Worm (Caenorhabditis elegans) whole organism, L4 larva: ENCODE data around the gene miz-1.

ENCODE experiments used
- aha-1 ChIP-seq: fragments of 150-350 bp; peaks from one replicate; lab custom pipeline; 2014; ENCODE audit warnings: missing biosample characterization, missing genetic modification characterization
- ceh-82 ChIP-seq: sonication (generic microtip); optimal IDR thresholded peaks from 2 replicates; lab custom pipeline; 2017; ENCODE audit warnings: missing biosample characterization, missing genetic modification characterization
- daf-8 ChIP-seq: fragments of 200-800 bp; sonication (Bioruptor generic); IDR thresholded peaks from 2 replicates; pipeline ENCODE4 v1.3.6; 2022; ENCODE audit warnings: missing genetic modification characterization, missing compliant biosample characterization
- fos-1 ChIP-seq: fragments of 150-350 bp; optimal IDR thresholded peaks from 2 replicates; lab custom pipeline; 2014; ENCODE audit warnings: missing biosample characterization, missing genetic modification characterization
- mxl-3 ChIP-seq: fragments of 200-800 bp; sonication (Bioruptor generic); optimal IDR thresholded peaks from 2 replicates; lab custom pipeline; 2018; ENCODE audit warnings: mild to moderate bottlenecking, missing genetic modification characterization, missing compliant biosample characterization
- unc-62 ChIP-seq, 3 experiments: fragments of 150-350 bp in 1 of 3; sonication (generic microtip); optimal IDR thresholded peaks in 2 of 3; peaks in 1 of 3; 1 replicate in 1 of 3; 2 replicates in 2 of 3; lab custom pipeline; 2014 to 2017; ENCODE audit warnings: missing biosample characterization in 3 of 3, missing genetic modification characterization in 3 of 3, missing genetic modification reagents in 3 of 3, missing genotype in 1 of 3

DNA sequence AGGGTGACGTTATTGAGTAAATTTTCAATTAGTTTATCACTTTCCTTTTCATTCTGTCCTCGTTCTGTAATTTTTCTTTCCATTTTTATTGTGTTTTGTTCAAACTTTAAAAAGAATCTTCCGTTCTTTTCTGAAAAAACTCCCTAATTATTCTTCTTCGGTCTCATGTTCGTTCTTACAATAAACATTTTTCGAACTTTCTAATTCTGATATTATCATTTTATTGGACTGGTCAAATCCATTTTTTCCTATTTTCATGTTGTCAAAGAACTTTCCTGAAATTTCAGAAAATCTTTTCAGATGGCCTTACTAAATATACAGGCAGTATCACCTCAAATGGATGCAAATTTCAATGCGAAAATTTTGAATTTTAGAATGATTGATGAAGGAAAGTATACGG, 51.8 kb downstream of the miz-1 start, which contains the start of gene nish-1:
- no peak for TF ChIP-seq daf-8 (GFP tag; lab: Robert Waterston, UW)
- TF ChIP-seq aha-1 (tag; lab: Kevin White, UChicago) = no peak
- TF ChIP-seq ceh-82 (tag; lab: Kevin White, UChicago) = no peak
- TF ChIP-seq mxl-3 (GFP tag; lab: Kevin White, UChicago) = no peak
- no peak for TF ChIP-seq unc-62 (GFP tag; optimal IDR thresholded peaks at IDR 0.05 in 1 of 2; lab: Kevin White, UChicago)
- no peak for TF ChIP-seq unc-62 (tag; optimal IDR thresholded peaks at IDR 0.05; lab: Kevin White, UChicago)
- no peak for TF ChIP-seq fos-1 (tag; lab: Kevin White, UChicago)
